Fruit fly (Drosophila melanogaster) whole organism, pupa: ENCODE data around the gene Gorab.
A peak's percentile ranks its signal among the peaks of the same experiment; 100 is the strongest.

Experiments
- CG10348 ChIP-seq: fragments of 200-800 bp; sonication (Bioruptor generic); IDR thresholded peaks from 2 replicates; pipeline ENCODE4 v1.3.6; 2022; ENCODE audit warnings: missing biosample characterization, missing genetic modification characterization
- CG12605 ChIP-seq: fragments of 200-800 bp; sonication (Bioruptor generic); IDR thresholded peaks from 2 replicates; pipeline ENCODE4 v1.3.6; 2022; ENCODE audit warnings: missing biosample characterization, missing genetic modification characterization
- CG13204 ChIP-seq: fragments of 200-800 bp; sonication (Bioruptor generic); optimal IDR thresholded peaks from 2 replicates; lab custom pipeline; 2018; ENCODE audit warnings: missing biosample characterization, mild to moderate bottlenecking, missing genetic modification characterization, moderate library complexity
- CG14655 ChIP-seq: fragments of 200-800 bp; sonication (Bioruptor generic); optimal IDR thresholded peaks from 3 replicates; lab custom pipeline; 2017; ENCODE audit warnings: mild to moderate bottlenecking, missing biosample characterization, missing genetic modification reagents, missing genetic modification characterization
- CG15710 ChIP-seq: fragments of 200-800 bp; sonication (Bioruptor generic); optimal IDR thresholded peaks from 2 replicates; lab custom pipeline; 2018; ENCODE audit warnings: missing biosample characterization, mild to moderate bottlenecking, missing genetic modification characterization, moderate library complexity
- CG17806 ChIP-seq: fragments of 200-800 bp; sonication (Bioruptor generic); optimal IDR thresholded peaks from 2 replicates; lab custom pipeline; 2018; ENCODE audit warnings: missing biosample characterization, mild to moderate bottlenecking, missing genetic modification characterization, moderate library complexity
- CG32121 ChIP-seq: fragments of 200-800 bp; sonication (Bioruptor generic); IDR thresholded peaks from 2 replicates; pipeline ENCODE4 v1.3.6; 2022; ENCODE audit warnings: missing biosample characterization, missing genetic modification characterization
- CG34367 ChIP-seq: fragments of 200-800 bp; sonication (Bioruptor generic); optimal IDR thresholded peaks from 2 replicates; lab custom pipeline; 2018; ENCODE audit warnings: missing biosample characterization, mild to moderate bottlenecking, missing genetic modification characterization
- CG4496 ChIP-seq: fragments of 200-800 bp; sonication (Bioruptor generic); IDR thresholded peaks from 3 replicates; pipeline ENCODE4 v1.3.6; 2022; ENCODE audit warnings: missing biosample characterization, missing genetic modification characterization
- CG8159 ChIP-seq: fragments of 200-800 bp; sonication (Bioruptor generic); optimal IDR thresholded peaks from 3 replicates; lab custom pipeline; 2018; ENCODE audit warnings: missing biosample characterization, mild to moderate bottlenecking, missing genetic modification characterization, moderate library complexity
- CG9948 ChIP-seq: fragments of 200-800 bp; sonication (Bioruptor generic); optimal IDR thresholded peaks from 2 replicates; lab custom pipeline; 2018; ENCODE audit warnings: missing biosample characterization, mild to moderate bottlenecking, missing genetic modification characterization, moderate library complexity
- D1 ChIP-seq: fragments of 200-800 bp; sonication (Bioruptor generic); optimal IDR thresholded peaks from 2 replicates; lab custom pipeline; 2018; ENCODE audit warnings: missing biosample characterization, mild to moderate bottlenecking, missing genetic modification characterization, moderate library complexity
- EcR ChIP-seq: fragments of 200-800 bp; sonication (Bioruptor generic); optimal IDR thresholded peaks from 3 replicates; lab custom pipeline; 2019; ENCODE audit warnings: missing biosample characterization, missing genetic modification characterization, mild to moderate bottlenecking, moderate library complexity, missing genetic modification reagents
- Ets98B ChIP-seq: fragments of 200-800 bp; sonication (Bioruptor generic); IDR thresholded peaks from 2 replicates; pipeline ENCODE4 v1.3.6; 2022; ENCODE audit warnings: missing biosample characterization, missing genetic modification characterization
- Pif1A ChIP-seq: fragments of 200-800 bp; sonication (Bioruptor generic); optimal IDR thresholded peaks from 3 replicates; lab custom pipeline; 2016; ENCODE audit warnings: missing biosample characterization, missing genetic modification characterization
- Pif1B ChIP-seq: fragments of 200-800 bp; sonication (Bioruptor generic); optimal IDR thresholded peaks from 3 replicates; lab custom pipeline; 2016; ENCODE audit warnings: missing biosample characterization, missing genetic modification characterization
- Snoo ChIP-seq: fragments of 200-800 bp; sonication (Bioruptor generic); optimal IDR thresholded peaks from 3 replicates; lab custom pipeline; 2017; ENCODE audit warnings: missing biosample characterization, mild to moderate bottlenecking, missing genetic modification characterization, inconsistent platforms
- fd96Ca ChIP-seq: fragments of 200-800 bp; sonication (Bioruptor generic); IDR thresholded peaks from 3 replicates; pipeline ENCODE4 v1.3.6; 2022; ENCODE audit warnings: missing biosample characterization, missing genetic modification characterization
- gl ChIP-seq: fragments of 200-800 bp; sonication (Bioruptor generic); optimal IDR thresholded peaks from 2 replicates; lab custom pipeline; 2018; ENCODE audit warnings: missing biosample characterization, mild to moderate bottlenecking, missing genetic modification characterization
- rn ChIP-seq: fragments of 200-800 bp; sonication (Bioruptor generic); IDR thresholded peaks from 2 replicates; pipeline ENCODE4 v1.3.6; 2022; ENCODE audit warnings: missing biosample characterization, missing genetic modification characterization

Gene Gorab

DNA sequence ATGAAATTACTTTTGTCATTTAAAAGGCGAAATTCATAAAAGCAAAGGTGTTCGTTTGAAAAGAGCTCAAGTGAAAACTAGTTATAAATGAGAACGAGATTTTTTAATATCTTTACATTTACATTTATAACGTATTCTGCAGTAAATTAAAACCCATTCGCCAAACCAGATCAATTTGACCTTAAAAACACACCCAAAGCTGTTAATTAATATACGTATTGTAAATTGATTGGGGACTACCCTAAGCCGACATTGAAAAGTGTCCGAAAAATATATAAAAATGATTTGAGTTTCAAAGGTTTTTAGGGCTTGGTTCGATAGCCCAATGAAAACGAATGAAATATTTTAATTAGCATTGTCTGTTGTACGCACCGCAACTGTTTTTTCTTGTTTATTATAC is 29.6 kb downstream of the Gorab start:
- no peak for TF ChIP-seq CG34367 (tag; lab: Kevin White, UChicago)
- no peak for TF ChIP-seq CG17806 (tag; lab: Kevin White, UChicago)
- TF ChIP-seq CG32121 (GFP tag; lab: Robert Waterston, UW) = no peak
- TF ChIP-seq CG4496 (GFP tag; lab: Robert Waterston, UW) = no peak
- no peak for TF ChIP-seq fd96Ca
- TF ChIP-seq, all 21 proteins: peak for 0

DNA sequence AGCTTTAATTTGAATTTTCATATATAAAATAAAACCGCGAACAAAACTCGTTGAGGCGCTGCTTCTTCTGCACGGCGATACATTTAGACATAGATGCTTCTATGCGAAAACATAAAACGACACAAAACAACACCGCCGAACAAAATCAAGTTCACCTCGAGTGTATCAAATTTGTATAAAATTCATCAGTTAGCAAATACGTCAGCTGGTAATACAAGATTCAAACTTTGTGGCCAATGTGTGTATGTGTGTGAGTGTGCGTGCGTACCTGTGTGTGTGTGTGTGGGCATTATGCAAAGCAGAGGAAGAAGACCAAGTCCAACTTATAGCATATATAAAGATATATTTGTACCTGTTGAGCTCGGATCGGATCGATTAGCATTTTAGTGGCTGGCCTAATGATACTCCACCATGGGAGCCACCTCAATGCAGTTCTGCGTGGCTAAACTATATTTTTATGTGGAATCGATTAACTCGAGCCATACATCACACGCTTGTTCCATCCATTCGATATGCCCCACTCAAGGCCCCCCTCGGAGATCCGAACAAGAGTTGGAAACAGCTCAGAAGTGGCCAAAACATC is 34.1 kb downstream of the Gorab start:
- TF ChIP-seq CG17806 (tag; lab: Kevin White, UChicago) (no peak), EcR (GFP tag; lab: Kevin White, UChicago) (no peak), rn (GFP tag; lab: Robert Waterston, UW) (no peak), CG14655 (GFP tag; lab: Kevin White, UChicago) (no peak), Pif1A (GFP tag; lab: Kevin White, UChicago) (no peak), D1 (tag; lab: Kevin White, UChicago) (no peak), CG9948 (tag; lab: Kevin White, UChicago) (no peak), CG12605 (GFP tag; lab: Robert Waterston, UW) (no peak), CG4496 (GFP tag; lab: Robert Waterston, UW) (no peak)
- TF ChIP-seq, all 21 proteins: peak for 0

DNA sequence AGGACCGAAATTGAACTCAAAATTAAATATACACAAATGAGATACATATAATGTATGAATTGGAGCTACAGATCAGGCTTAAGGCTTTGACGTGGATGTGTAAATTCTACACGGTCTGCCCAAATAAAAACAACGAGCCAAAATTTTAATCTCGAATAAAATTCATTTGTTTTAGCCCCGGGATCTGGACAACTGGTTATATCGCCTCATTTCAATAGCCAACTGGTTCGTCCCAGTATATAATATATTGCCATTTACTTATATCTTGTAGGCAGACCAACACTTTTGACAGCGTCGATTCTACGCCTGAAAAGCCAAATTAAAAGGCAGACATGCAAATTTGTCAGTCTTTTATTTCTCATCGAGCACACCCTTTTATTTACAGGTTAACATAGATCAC is 35.5 kb downstream of the Gorab start:
- TF ChIP-seq rn (GFP tag; lab: Robert Waterston, UW) (no peak), CG32121 (GFP tag; lab: Robert Waterston, UW) (no peak), D1 (tag; lab: Kevin White, UChicago) (no peak), Pif1A (GFP tag; lab: Kevin White, UChicago) (no peak), CG17806 (tag; lab: Kevin White, UChicago) (no peak), Ets98B (GFP tag; lab: Robert Waterston, UW) (no peak), Snoo (tag; lab: Kevin White, UChicago) (no peak), CG14655 (GFP tag; lab: Kevin White, UChicago) (no peak), gl (tag; lab: Kevin White, UChicago) (no peak), EcR (GFP tag; lab: Kevin White, UChicago) (no peak), CG12605 (GFP tag; lab: Robert Waterston, UW) (no peak), Pif1B (GFP tag; lab: Kevin White, UChicago) (no peak), CG13204 (GFP tag; lab: Kevin White, UChicago) (no peak), CG15710 (tag; lab: Kevin White, UChicago) (no peak), fd96Ca (no peak), CG10348 (no peak), CG8159 (tag; lab: Kevin White, UChicago) (no peak), CG9948 (tag; lab: Kevin White, UChicago) (no peak), CG4496 (GFP tag; lab: Robert Waterston, UW) (no peak)

DNA sequence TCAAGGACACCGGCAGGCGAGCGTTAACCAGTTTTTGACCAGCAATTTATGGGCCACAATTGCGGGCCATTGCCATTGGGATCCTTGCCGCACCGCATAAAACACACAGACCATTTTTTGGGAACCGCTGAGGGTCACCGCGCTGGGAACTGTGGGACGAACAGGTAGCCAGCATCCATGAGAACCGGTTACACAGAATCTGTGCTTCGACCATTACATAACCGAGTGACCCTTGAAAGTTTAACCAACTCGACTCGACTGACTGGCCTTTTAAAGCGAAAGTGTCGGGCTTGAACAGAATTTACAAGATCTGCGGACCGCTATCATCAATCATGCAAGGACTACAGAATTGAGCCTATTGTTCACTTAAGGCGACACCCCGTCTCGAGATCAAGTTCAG is 36.2 kb downstream of the Gorab start:
- no peak for TF ChIP-seq Snoo (tag; lab: Kevin White, UChicago)
- no peak for TF ChIP-seq fd96Ca
- peak; percentile 96 for TF ChIP-seq EcR (GFP tag; lab: Kevin White, UChicago)
- no peak for TF ChIP-seq Ets98B (GFP tag; lab: Robert Waterston, UW)
- no peak for TF ChIP-seq Pif1A (GFP tag; lab: Kevin White, UChicago)
- TF ChIP-seq CG9948 (tag; lab: Kevin White, UChicago) = no peak
- TF ChIP-seq CG10348 = no peak
- TF ChIP-seq CG14655 (GFP tag; lab: Kevin White, UChicago) = no peak
- no peak for TF ChIP-seq CG13204 (GFP tag; lab: Kevin White, UChicago)
- TF ChIP-seq, all 21 proteins: peak for 1

DNA sequence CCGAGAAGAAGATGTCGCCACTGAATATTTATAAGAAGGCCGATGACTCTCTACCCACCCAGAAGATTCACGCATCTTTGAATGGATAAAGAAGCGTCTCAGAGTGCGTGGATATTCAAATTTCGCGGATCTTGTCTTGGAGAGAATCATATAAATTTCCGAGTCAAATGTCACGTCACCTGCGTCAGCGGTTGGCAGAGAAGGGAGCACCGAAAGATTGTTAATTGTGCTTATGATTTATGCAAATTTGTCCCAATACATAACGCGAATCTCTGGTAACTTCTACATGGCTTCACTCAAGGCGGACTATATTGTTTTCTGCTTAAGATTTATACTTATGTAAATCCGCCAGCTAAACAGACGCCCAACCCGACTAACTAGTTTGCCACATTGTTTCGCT is 37.5 kb downstream of the Gorab start:
- no peak for TF ChIP-seq CG34367 (tag; lab: Kevin White, UChicago)
- no peak for TF ChIP-seq CG14655 (GFP tag; lab: Kevin White, UChicago)
- no peak for TF ChIP-seq Pif1B (GFP tag; lab: Kevin White, UChicago)
- TF ChIP-seq rn (GFP tag; lab: Robert Waterston, UW) = no peak
- TF ChIP-seq Snoo (tag; lab: Kevin White, UChicago) = no peak
- TF ChIP-seq D1 (tag; lab: Kevin White, UChicago) = no peak
- TF ChIP-seq CG32121 (GFP tag; lab: Robert Waterston, UW) = no peak
- TF ChIP-seq CG4496 (GFP tag; lab: Robert Waterston, UW) = no peak

DNA sequence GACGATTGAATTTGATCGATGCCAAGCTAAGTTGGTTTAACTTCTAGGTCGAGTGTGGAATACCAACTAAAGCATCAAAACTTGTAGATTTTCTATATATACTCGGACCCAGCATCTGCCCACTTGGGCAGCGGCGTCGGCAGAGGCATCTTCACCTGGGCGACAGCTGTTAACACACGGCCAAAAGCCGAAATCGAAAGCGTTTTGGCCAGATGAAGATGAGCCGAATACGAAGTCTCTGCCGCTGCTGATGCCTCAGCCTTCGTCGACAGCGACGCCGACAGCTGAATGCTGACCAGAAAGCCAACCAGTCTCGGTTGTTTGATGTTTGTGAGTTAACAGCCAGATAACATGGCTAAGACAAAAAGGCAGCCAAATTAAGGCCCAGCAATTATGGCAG is 39.7 kb downstream of the Gorab start, which contains the start of gene CG13731:
CG13731 (minus strand) TSS at position 62 of the 400 bp plus-strand sequence.
- TF ChIP-seq gl (tag; lab: Kevin White, UChicago) (no peak), CG34367 (tag; lab: Kevin White, UChicago) (no peak), Pif1A (GFP tag; lab: Kevin White, UChicago) (no peak), CG14655 (GFP tag; lab: Kevin White, UChicago) (no peak), CG4496 (GFP tag; lab: Robert Waterston, UW) (no peak), Snoo (tag; lab: Kevin White, UChicago) (no peak), CG8159 (tag; lab: Kevin White, UChicago) (no peak), CG32121 (GFP tag; lab: Robert Waterston, UW) (no peak)
- TF ChIP-seq, all 21 proteins: peak for 0
